Worm (Caenorhabditis elegans) whole organism, midembryonic: ENCODE measurements around the gene lis-1.

Experiments used
- T22C8.4 ChIP-seq: fragments of 200-800 bp; sonication (Bioruptor generic); IDR thresholded peaks from 2 replicates; pipeline ENCODE4 v1.3.6; 2022; ENCODE audit warnings: missing genetic modification characterization, missing compliant biosample characterization
- cog-1 ChIP-seq: sonication (generic microtip); optimal IDR thresholded peaks from 2 replicates; lab custom pipeline; 2016; ENCODE audit warnings: missing genetic modification characterization, missing compliant biosample characterization
- flt-1 ChIP-seq: fragments of 200-800 bp; sonication (Bioruptor generic); IDR thresholded peaks from 2 replicates; pipeline ENCODE4 v1.3.6; 2022; ENCODE audit warnings: missing genetic modification characterization, missing compliant biosample characterization
- med-1 ChIP-seq: sonication (generic microtip); optimal IDR thresholded peaks from 2 replicates; lab custom pipeline; 2017; ENCODE audit warnings: missing genetic modification characterization, mild to moderate bottlenecking, missing compliant biosample characterization, antibody characterized with exemption, missing genetic modification reagents; ENCODE audit not compliant: insufficient read depth
- ztf-23 ChIP-seq: fragments of 200-800 bp; sonication (Bioruptor generic); IDR thresholded peaks from 2 replicates; pipeline ENCODE4 v1.3.6; 2022; ENCODE audit warnings: missing genetic modification reagents, missing genetic modification characterization, missing compliant biosample characterization

DNA sequence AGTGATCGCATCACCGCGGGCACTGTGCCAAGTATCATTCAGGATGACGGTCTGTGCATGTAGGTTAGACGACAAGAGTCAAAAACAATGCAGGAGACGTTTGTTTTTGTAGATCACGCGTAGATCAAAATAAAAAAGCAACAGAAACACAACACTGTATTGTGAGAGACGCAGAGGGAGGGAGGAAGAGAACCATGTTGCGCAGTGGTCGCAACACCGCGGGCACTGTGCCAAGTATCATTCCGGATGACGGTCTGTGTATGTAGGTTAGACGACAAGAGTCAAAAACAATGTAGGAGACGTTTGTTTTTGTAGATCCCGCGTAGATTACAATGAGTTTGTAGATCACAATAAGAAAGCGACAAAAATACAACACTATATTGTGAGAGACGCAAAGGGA lies 42.5 kb upstream of the lis-1 start:
- TF ChIP-seq med-1 (GFP tag; lab: Kevin White, UChicago) (no peak), ztf-23 (GFP tag; lab: Robert Waterston, UW) (no peak), T22C8.4 (no peak), cog-1 (tag; lab: Kevin White, UChicago) (no peak), flt-1 (no peak)
